Fruit fly (Drosophila melanogaster) whole organism, prepupa: ENCODE data around the gene ppl.
A peak's percentile ranks its signal among the peaks of the same experiment; 100 is the strongest.

Experiments used
- CG3032 ChIP-seq: fragments of 200-800 bp; optimal IDR thresholded peaks from 2 replicates; lab custom pipeline; 2019; ENCODE audit warnings: missing biosample characterization, mild to moderate bottlenecking, missing genetic modification characterization, moderate library complexity
- CG8319 ChIP-seq: fragments of 200-800 bp; sonication (Bioruptor generic); optimal IDR thresholded peaks from 3 replicates; lab custom pipeline; 2016; ENCODE audit warnings: missing biosample characterization, missing genetic modification characterization
- Sox102F ChIP-seq: fragments of 200-800 bp; sonication (Bioruptor generic); optimal IDR thresholded peaks from 2 replicates; lab custom pipeline; 2016; ENCODE audit warnings: missing biosample characterization, mild to moderate bottlenecking, missing genetic modification characterization
- cyc ChIP-seq: fragments of 200-800 bp; sonication (Bioruptor generic); optimal IDR thresholded peaks from 3 replicates; lab custom pipeline; 2016; ENCODE audit warnings: missing biosample characterization, missing genetic modification characterization
- fd59A ChIP-seq: fragments of 200-800 bp; sonication (Bioruptor generic); optimal IDR thresholded peaks from 2 replicates; lab custom pipeline; 2017; ENCODE audit warnings: missing biosample characterization, mild to moderate bottlenecking, missing genetic modification characterization, missing genetic modification reagents

- no peak for TF ChIP-seq CG3032 (tag; lab: Kevin White, UChicago)
- peak; percentile 41 for TF ChIP-seq cyc
- peak; percentile 52 for TF ChIP-seq Sox102F
- TF ChIP-seq CG8319 (GFP tag; lab: Kevin White, UChicago): peak; percentile 33
- no peak for TF ChIP-seq fd59A
Observed at dm6 chr3L:21279876-21280566, 1.3 kb downstream of the ppl start, which contains the start of gene AcCoAS.
